Fruit fly (Drosophila melanogaster): ENCODE data around the gene Adk2.

The Adk2 gene

dm6 chr3L:13064935-13065334 is 42.4 kb upstream of the Adk2 start (continued):
- TF ChIP-seq HLH54F (GFP tag; optimal IDR thresholded peaks at IDR 0.05): no peak
- TF ChIP-seq Lim3 (GFP tag; IDR thresholded peaks at IDR 0.05): no peak
- TF ChIP-seq CG2875 (GFP tag; optimal IDR thresholded peaks at IDR 0.05): no peak

DNA sequence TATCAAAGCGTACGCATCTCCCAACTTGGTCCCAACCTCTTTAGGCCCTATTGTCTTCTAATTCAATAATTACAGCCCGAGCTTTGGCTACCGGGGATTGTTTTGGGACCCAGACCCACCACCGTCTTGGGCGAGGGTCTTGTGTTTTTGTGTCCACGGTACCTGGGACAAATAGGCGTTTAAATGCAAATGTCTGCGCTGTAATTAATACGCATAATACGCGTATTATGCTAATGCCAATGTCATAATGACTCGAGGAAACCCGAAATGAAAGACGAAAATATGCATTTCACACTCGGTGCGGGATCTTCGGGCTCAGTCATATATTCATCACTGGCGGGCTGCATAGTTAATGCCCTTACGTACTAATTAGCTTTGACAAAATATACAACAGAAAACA is 41.9 kb upstream of the Adk2 start:
- TF ChIP-seq CG10267 (tag; optimal IDR thresholded peaks at IDR 0.05) (no peak), CG10654 (GFP tag; optimal IDR thresholded peaks at IDR 0.05) (no peak), Vsx1 (GFP tag; optimal IDR thresholded peaks at IDR 0.05) (peak; percentile 26), Scr (GFP tag; IDR thresholded peaks at IDR 0.05; ENCODE audit: partially characterized antibody) (no peak), CG1529 (GFP tag; optimal IDR thresholded peaks at IDR 0.05) (no peak), ara (GFP tag; IDR thresholded peaks at IDR 0.05) (no peak), abd-A (tag; optimal IDR thresholded peaks at IDR 0.05) (peak; percentile 42), CkIIα-i1 (GFP tag; IDR thresholded peaks at IDR 0.05) (no peak), CG12391 (tag; optimal IDR thresholded peaks at IDR 0.05) (no peak), CG1024 (GFP tag; IDR thresholded peaks at IDR 0.05) (no peak), CG17568 (GFP tag; optimal IDR thresholded peaks at IDR 0.05) (no peak), sob (GFP tag; IDR thresholded peaks at IDR 0.05) (no peak), rib (GFP tag; IDR thresholded peaks at IDR 0.05) (no peak), CG6683 (GFP tag; optimal IDR thresholded peaks at IDR 0.05) (no peak), pho (GFP tag; optimal IDR thresholded peaks at IDR 0.05) (no peak), Max (GFP tag; optimal IDR thresholded peaks at IDR 0.05) (no peak), CG18619 (GFP tag; optimal IDR thresholded peaks at IDR 0.05) (no peak), gsb-n (tag; optimal IDR thresholded peaks at IDR 0.05) (peak; percentile 33), CG12071 (GFP tag; optimal IDR thresholded peaks at IDR 0.05) (no peak), Doc2 (GFP tag; IDR thresholded peaks at IDR 0.05) (no peak), unc-4 (GFP tag; IDR thresholded peaks at IDR 0.05; ENCODE audit: partially characterized antibody) (no peak), h (optimal IDR thresholded peaks at IDR 0.05) (no peak), CG6765 (GFP tag; optimal IDR thresholded peaks at IDR 0.05) (no peak), vvl (GFP tag; IDR thresholded peaks at IDR 0.05) (peak; percentile 79; the same call in 1 of the 2 replicates), Lhr (GFP tag; optimal IDR thresholded peaks at IDR 0.05) (no peak), schlank (tag; optimal IDR thresholded peaks at IDR 0.05) (no peak), oc (tag; optimal IDR thresholded peaks at IDR 0.05) (peak; percentile 76), CG11504 (tag; optimal IDR thresholded peaks at IDR 0.05) (no peak), Kr (GFP tag; optimal IDR thresholded peaks at IDR 0.05) (no peak), CG10565 (GFP tag; optimal IDR thresholded peaks at IDR 0.05) (no peak), CG17912 (GFP tag; optimal IDR thresholded peaks at IDR 0.05) (no peak), lola (GFP tag; optimal IDR thresholded peaks at IDR 0.05) (no peak), Awh (GFP tag; IDR thresholded peaks at IDR 0.05) (peak; percentile 71), HLHmδ (GFP tag; optimal IDR thresholded peaks at IDR 0.05) (no peak)

- TF ChIP-seq CG1832 (GFP tag; optimal IDR thresholded peaks at IDR 0.05) (no peak), Blimp-1 (GFP tag; optimal IDR thresholded peaks at IDR 0.05) (peak; percentile 48), CG6654 (GFP tag; optimal IDR thresholded peaks at IDR 0.05) (no peak), Vsx1 (GFP tag; optimal IDR thresholded peaks at IDR 0.05) (no peak), CG14860 (GFP tag; IDR thresholded peaks at IDR 0.05; ENCODE audit: partially characterized antibody) (no peak)
Observed at dm6 chr3L:13062746-13063145, 40.3 kb upstream of the Adk2 start, which contains the start of gene CG34429. Gene CG34429, plus strand, starts transcription at chr3L:13063046.
